Fruit fly (Drosophila melanogaster) whole organism, adult: ENCODE data around the gene cDIP.

ENCODE experiments used
- CG11617 ChIP-seq: fragments of 200-800 bp; sonication (Bioruptor generic); optimal IDR thresholded peaks from 2 replicates; lab custom pipeline; 2017; ENCODE audit warnings: mild to moderate bottlenecking, missing biosample characterization, missing genetic modification reagents, missing genetic modification characterization
- CG12768 ChIP-seq: fragments of 200-800 bp; sonication (Bioruptor generic); optimal IDR thresholded peaks from 2 replicates; lab custom pipeline; 2017; ENCODE audit warnings: missing biosample characterization, missing genetic modification characterization, mild to moderate bottlenecking, moderate library complexity, missing genetic modification reagents
- CG33017 ChIP-seq: fragments of 200-800 bp; sonication (Bioruptor generic); optimal IDR thresholded peaks from 2 replicates; lab custom pipeline; 2018; ENCODE audit warnings: missing biosample characterization, mild to moderate bottlenecking, missing genetic modification characterization, moderate library complexity
- CG7045 ChIP-seq: fragments of 200-800 bp; sonication (Bioruptor generic); optimal IDR thresholded peaks from 2 replicates; lab custom pipeline; 2017; ENCODE audit warnings: missing biosample characterization, mild to moderate bottlenecking, missing genetic modification characterization
- CG7101 ChIP-seq: fragments of 200-800 bp; sonication (Bioruptor generic); optimal IDR thresholded peaks from 2 replicates; lab custom pipeline; 2018; ENCODE audit warnings: missing biosample characterization, mild to moderate bottlenecking, missing genetic modification characterization, moderate library complexity
- Crg-1 ChIP-seq: fragments of 200-800 bp; sonication (Bioruptor generic); optimal IDR thresholded peaks from 2 replicates; lab custom pipeline; 2016; ENCODE audit warnings: missing biosample characterization, missing genetic modification characterization
- bab1 ChIP-seq: fragments of 200-800 bp; sonication (Bioruptor generic); optimal IDR thresholded peaks from 3 replicates; lab custom pipeline; 2019; ENCODE audit warnings: missing biosample characterization, mild to moderate bottlenecking, missing genetic modification characterization, moderate library complexity
- cic ChIP-seq: fragments of 200-800 bp; sonication (Bioruptor generic); optimal IDR thresholded peaks from 2 replicates; lab custom pipeline; 2017; ENCODE audit warnings: missing biosample characterization, mild to moderate bottlenecking, missing genetic modification characterization, moderate library complexity
- kay ChIP-seq: fragments of 200-800 bp; sonication (Bioruptor generic); peaks from one replicate; lab custom pipeline; 2016; ENCODE audit warnings: missing biosample characterization, missing genetic modification characterization, borderline replicate concordance
- ovo ChIP-seq: fragments of 200-800 bp; sonication (Bioruptor generic); optimal IDR thresholded peaks from 2 replicates; lab custom pipeline; 2016; ENCODE audit warnings: missing biosample characterization, missing genetic modification characterization
- toe ChIP-seq: fragments of 200-800 bp; sonication (Bioruptor generic); optimal IDR thresholded peaks from 2 replicates; lab custom pipeline; 2016; ENCODE audit warnings: missing biosample characterization, missing genetic modification characterization

DNA sequence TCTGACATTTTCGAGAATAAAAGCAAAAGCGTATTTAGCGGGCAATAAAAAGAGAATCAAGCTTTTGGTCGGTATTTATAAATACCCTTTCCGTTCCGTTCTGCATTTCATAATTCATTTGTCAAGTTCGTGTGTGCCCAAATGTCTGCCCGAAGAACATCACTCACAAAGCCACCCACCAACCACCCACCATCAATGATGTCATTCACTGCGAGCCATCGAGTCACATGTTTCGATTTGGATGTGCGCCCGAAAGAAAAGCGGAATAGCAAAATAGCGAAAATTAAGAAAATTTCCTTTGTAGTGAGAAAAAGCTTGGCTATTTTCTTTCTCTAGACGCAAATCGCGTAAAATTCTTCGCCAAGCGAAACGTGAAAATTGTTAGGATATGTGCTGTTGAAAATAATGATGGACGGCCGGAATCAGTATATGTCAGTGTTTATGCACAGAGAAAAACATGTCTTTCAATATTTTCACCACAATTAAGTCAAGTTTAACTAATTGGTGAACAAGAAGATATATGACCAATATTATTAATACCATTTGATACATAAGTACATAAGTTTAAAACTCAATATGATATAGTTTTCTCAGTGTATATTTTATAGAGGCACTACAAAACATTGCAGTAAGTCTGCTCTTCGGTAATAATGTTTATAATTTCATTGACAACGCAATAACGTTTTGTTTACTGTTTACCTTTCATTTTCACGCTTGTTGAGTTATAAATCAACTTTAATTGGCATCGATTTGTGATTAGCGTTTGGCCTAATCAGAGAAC lies 9.6 kb downstream of the cDIP start:
- TF ChIP-seq kay (no peak), cic (GFP tag; lab: Kevin White, UChicago) (no peak), CG33017 (tag; lab: Kevin White, UChicago) (peak; percentile 55), bab1 (GFP tag; lab: Kevin White, UChicago) (no peak), CG12768 (GFP tag; lab: Kevin White, UChicago) (peak; percentile 21), toe (no peak), Crg-1 (GFP tag; lab: Kevin White, UChicago) (no peak), CG7045 (GFP tag; lab: Kevin White, UChicago) (peak; percentile 9), CG7101 (tag; lab: Kevin White, UChicago) (peak; percentile 65), ovo (no peak), CG11617 (GFP tag; lab: Kevin White, UChicago) (peak; percentile 66)
